Fruit fly (Drosophila melanogaster) whole organism, wandering third instar larva: ENCODE results near the gene Blos2.

ENCODE experiments used
- Abd-B ChIP-seq: fragments of >200 bp; optimal IDR thresholded peaks from 2 replicates; lab custom pipeline; 2017; ENCODE audit warnings: missing biosample characterization, missing genetic modification characterization
- CG32264 ChIP-seq: fragments of 200-800 bp; sonication (Bioruptor generic); optimal IDR thresholded peaks from 2 replicates; lab custom pipeline; 2016; ENCODE audit warnings: missing biosample characterization, missing genetic modification characterization
- CG9705 ChIP-seq: fragments of 200-800 bp; sonication (Bioruptor generic); optimal IDR thresholded peaks from 2 replicates; lab custom pipeline; 2018; ENCODE audit warnings: missing biosample characterization, mild to moderate bottlenecking, missing genetic modification characterization
- CrebA ChIP-seq: fragments of 200-800 bp; sonication (Bioruptor generic); optimal IDR thresholded peaks from 2 replicates; lab custom pipeline; 2016; ENCODE audit warnings: missing biosample characterization, mild to moderate bottlenecking, missing genetic modification characterization, borderline replicate concordance
- Dfd ChIP-seq: fragments of >200 bp; optimal IDR thresholded peaks from 2 replicates; lab custom pipeline; 2017; ENCODE audit warnings: missing biosample characterization, missing genetic modification characterization
- Dif ChIP-seq: fragments of 200-275, 200-300 bp; sonication (Bioruptor generic); optimal IDR thresholded peaks from 2 replicates; lab custom pipeline; 2018; ENCODE audit warnings: missing biosample characterization, missing genetic modification characterization; ENCODE audit not compliant: partially characterized antibody
- GATAd ChIP-seq: sonication (Bioruptor generic); optimal IDR thresholded peaks from 2 replicates; lab custom pipeline; 2016; ENCODE audit warnings: missing biosample characterization, missing genetic modification characterization
- Hnf4 ChIP-seq: fragments of 200-800 bp; sonication (Bioruptor generic); optimal IDR thresholded peaks from 2 replicates; lab custom pipeline; 2016; ENCODE audit warnings: missing biosample characterization, mild to moderate bottlenecking, missing genetic modification characterization
- Hr78 ChIP-seq: fragments of >200 bp; optimal IDR thresholded peaks from 2 replicates; lab custom pipeline; 2017; ENCODE audit warnings: missing biosample characterization, missing genetic modification characterization
- Hr83 ChIP-seq: fragments of 200-300 bp; sonication (Bioruptor generic); optimal IDR thresholded peaks from 2 replicates; lab custom pipeline; 2016; ENCODE audit warnings: missing biosample characterization, mild to moderate bottlenecking, missing genetic modification characterization, moderate library complexity; ENCODE audit not compliant: poor library complexity, severe bottlenecking
- Jra ChIP-seq: sonication (Bioruptor generic); optimal IDR thresholded peaks from 2 replicates; lab custom pipeline; 2016; ENCODE audit warnings: missing biosample characterization, missing genetic modification characterization
- Mio ChIP-seq: sonication (Bioruptor generic); optimal IDR thresholded peaks from 2 replicates; lab custom pipeline; 2016; ENCODE audit warnings: missing biosample characterization, missing genetic modification characterization
- Myc ChIP-seq: fragments of >200 bp; optimal IDR thresholded peaks from 2 replicates; lab custom pipeline; 2017
- N ChIP-seq: fragments of >200 bp; optimal IDR thresholded peaks from 2 replicates; lab custom pipeline; 2018; ENCODE audit warnings: missing biosample characterization, missing external identifiers, missing genetic modification characterization
- OdsH ChIP-seq: fragments of 200-800 bp; sonication (Bioruptor generic); optimal IDR thresholded peaks from 2 replicates; lab custom pipeline; 2016; ENCODE audit warnings: missing biosample characterization, mild to moderate bottlenecking, missing genetic modification characterization
- Rel ChIP-seq, 2 experiments: fragments of 200-800 bp; sonication (Bioruptor generic) in 1 of 2; optimal IDR thresholded peaks; 2 replicates in 1 of 2; 3 replicates in 1 of 2; lab custom pipeline; 2016 to 2019; ENCODE audit warnings: mild to moderate bottlenecking in 2 of 2, missing biosample characterization in 2 of 2, missing genetic modification characterization in 2 of 2, moderate library complexity in 1 of 2
- Sp1 ChIP-seq: fragments of 200-800 bp; sonication (Bioruptor generic); optimal IDR thresholded peaks from 3 replicates; lab custom pipeline; 2019; ENCODE audit warnings: missing biosample characterization, mild to moderate bottlenecking, missing genetic modification characterization, moderate library complexity
- Vsx2 ChIP-seq: fragments of 200-300, 225-300 bp; sonication (Bioruptor generic); optimal IDR thresholded peaks from 2 replicates; lab custom pipeline; 2018; ENCODE audit warnings: missing biosample characterization, missing genetic modification characterization; ENCODE audit not compliant: partially characterized antibody
- br ChIP-seq: fragments of 200-800 bp; sonication (Bioruptor generic); optimal IDR thresholded peaks from 2 replicates; lab custom pipeline; 2016; ENCODE audit warnings: missing biosample characterization, missing genetic modification characterization
- brk ChIP-seq: fragments of 200-800 bp; sonication (Bioruptor generic); optimal IDR thresholded peaks from 2 replicates; lab custom pipeline; 2016; ENCODE audit warnings: missing biosample characterization, mild to moderate bottlenecking, missing genetic modification characterization
- dl ChIP-seq, 2 experiments: fragments of 175-275, 200-275 bp in 1 of 2; fragments of 200-275 bp in 1 of 2; sonication (Bioruptor generic); optimal IDR thresholded peaks; lab custom pipeline; 2018; ENCODE audit warnings: mild to moderate bottlenecking in 2 of 2, missing biosample characterization in 2 of 2, missing genetic modification characterization in 2 of 2, moderate library complexity in 2 of 2; ENCODE audit not compliant: partially characterized antibody in 2 of 2, insufficient read depth in 1 of 2
- dsf ChIP-seq: sonication (Bioruptor generic); optimal IDR thresholded peaks from 2 replicates; lab custom pipeline; 2016; ENCODE audit warnings: missing biosample characterization, missing genetic modification characterization, borderline replicate concordance
- ey ChIP-seq: fragments of 200-800 bp; sonication (Bioruptor generic); optimal IDR thresholded peaks from 2 replicates; lab custom pipeline; 2016; ENCODE audit warnings: missing biosample characterization, missing genetic modification characterization
- foxo ChIP-seq, 2 experiments: fragments of 200-800 bp; sonication (Bioruptor generic); optimal IDR thresholded peaks; 2 replicates in 1 of 2; 3 replicates in 1 of 2; lab custom pipeline; 2016 to 2017; ENCODE audit warnings: missing biosample characterization in 2 of 2, missing genetic modification characterization in 2 of 2
- fru ChIP-seq: fragments of 200-800 bp; sonication (Bioruptor generic); optimal IDR thresholded peaks from 3 replicates; lab custom pipeline; 2016; ENCODE audit warnings: missing biosample characterization, mild to moderate bottlenecking, missing genetic modification characterization
- h ChIP-seq: fragments of 200-800 bp; sonication (Bioruptor generic); optimal IDR thresholded peaks from 3 replicates; lab custom pipeline; 2016; ENCODE audit warnings: missing biosample characterization, mild to moderate bottlenecking, missing genetic modification characterization
- jim ChIP-seq: fragments of 175-275, 200-325 bp; sonication (Bioruptor generic); optimal IDR thresholded peaks from 2 replicates; lab custom pipeline; 2016; ENCODE audit warnings: missing biosample characterization, mild to moderate bottlenecking, missing genetic modification characterization
- lola ChIP-seq: fragments of >200 bp; optimal IDR thresholded peaks from 2 replicates; lab custom pipeline; 2017; ENCODE audit warnings: missing biosample characterization, missing genetic modification characterization
- pan ChIP-seq: fragments of >200 bp; optimal IDR thresholded peaks from 2 replicates; lab custom pipeline; 2017
- psq ChIP-seq: fragments of 200-800 bp; sonication (Bioruptor generic); optimal IDR thresholded peaks from 3 replicates; lab custom pipeline; 2017; ENCODE audit warnings: missing biosample characterization, mild to moderate bottlenecking, missing genetic modification characterization, moderate library complexity
- rgr ChIP-seq: fragments of 200-800 bp; sonication (Bioruptor generic); optimal IDR thresholded peaks from 3 replicates; lab custom pipeline; 2016; ENCODE audit warnings: missing biosample characterization, mild to moderate bottlenecking, missing genetic modification characterization
- sage ChIP-seq: fragments of 200-800 bp; sonication (Bioruptor generic); optimal IDR thresholded peaks from 2 replicates; lab custom pipeline; 2016; ENCODE audit warnings: missing biosample characterization, mild to moderate bottlenecking, missing genetic modification characterization
- sv ChIP-seq: fragments of 200-800 bp; sonication (Bioruptor generic); optimal IDR thresholded peaks from 3 replicates; lab custom pipeline; 2016; ENCODE audit warnings: missing biosample characterization, missing genetic modification characterization
- usp ChIP-seq: fragments of >200 bp; optimal IDR thresholded peaks from 2 replicates; lab custom pipeline; 2017; ENCODE audit warnings: missing biosample characterization, missing genetic modification characterization
- woc ChIP-seq: sonication (Bioruptor generic); optimal IDR thresholded peaks from 2 replicates; lab custom pipeline; 2016; ENCODE audit warnings: missing biosample characterization, mild to moderate bottlenecking, missing genetic modification characterization

Blos2 gene

DNA sequence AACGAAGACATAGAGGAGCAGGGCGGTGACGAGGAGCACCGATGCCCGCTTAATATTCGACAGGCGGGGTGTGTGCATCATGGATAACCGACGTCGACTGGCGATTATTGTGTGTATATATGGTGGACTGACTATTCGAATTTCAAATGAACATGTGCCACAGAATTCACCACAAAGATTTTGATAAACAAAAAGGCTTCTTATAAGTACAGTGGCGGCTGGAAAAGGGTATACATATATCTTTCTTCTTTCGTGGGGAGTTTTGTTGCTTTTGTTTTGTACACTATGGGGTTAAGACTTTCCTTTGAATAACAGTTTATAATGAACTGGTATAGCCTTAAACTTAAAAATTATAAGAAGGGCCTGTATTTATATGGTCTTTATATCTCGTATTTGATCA is 8.4 kb downstream of the Blos2 start, which contains the start of gene CG6310:
CG6310 (minus strand) TSS at position 101 of the 400 bp plus-strand sequence.
- TF ChIP-seq h (no peak), usp (GFP tag; lab: Kevin White, UChicago) (no peak), foxo (GFP tag; optimal IDR thresholded peaks at IDR 0.05; lab: Kevin White, UChicago) (no peak), jim (GFP tag; lab: Kevin White, UChicago) (no peak), Vsx2 (GFP tag; lab: Kevin White, UChicago) (no peak), woc (GFP tag; lab: Kevin White, UChicago) (no peak), br (no peak), N (GFP tag; lab: Kevin White, UChicago) (no peak), Hr83 (no peak), psq (GFP tag; lab: Kevin White, UChicago) (no peak), GATAd (GFP tag; lab: Kevin White, UChicago) (no peak), Hnf4 (GFP tag; lab: Kevin White, UChicago) (no peak), dsf (GFP tag; lab: Kevin White, UChicago) (no peak), Mio (no peak), ey (GFP tag; lab: Kevin White, UChicago) (no peak)

DNA sequence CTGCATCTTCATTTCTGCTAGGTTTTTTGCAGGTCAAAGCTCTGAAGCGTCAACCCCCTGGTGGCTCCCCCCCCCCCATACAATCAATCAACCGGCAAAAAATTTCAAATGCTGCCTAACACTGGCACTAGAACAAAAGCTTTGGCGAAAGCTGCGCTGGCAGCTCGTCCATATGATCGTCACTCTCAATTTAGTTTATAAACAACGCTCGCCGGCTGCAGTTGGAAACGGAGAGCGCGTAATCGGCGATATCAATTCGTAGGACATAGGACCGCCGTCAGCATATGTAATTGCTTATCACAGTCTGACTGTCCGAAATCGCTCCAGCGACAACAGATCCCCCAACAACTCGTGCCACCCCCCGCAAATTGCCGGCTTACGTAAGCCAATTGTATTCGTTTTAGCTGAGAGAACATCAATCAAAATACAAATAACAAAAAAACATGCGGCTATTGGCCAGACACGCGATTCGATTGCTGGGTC is 9.0 kb downstream of the Blos2 start, which contains the start of gene Mocs1:
Mocs1 (plus strand) TSS at position 155 of the 483 bp plus-strand sequence.
- peak; percentile 14 for TF ChIP-seq OdsH (GFP tag; lab: Kevin White, UChicago)
- peak; percentile 31 for TF ChIP-seq Sp1 (GFP tag; lab: Kevin White, UChicago)
- TF ChIP-seq foxo (GFP tag; optimal IDR thresholded peaks at IDR 0.05; lab: Kevin White, UChicago): peak in 1 of 2 experiments; percentile 43
- peak; percentile 47 for TF ChIP-seq Dif (GFP tag; lab: Kevin White, UChicago)
- TF ChIP-seq Hnf4 (GFP tag; lab: Kevin White, UChicago): peak; percentile 49
- no peak for TF ChIP-seq dl (GFP tag; optimal IDR thresholded peaks at IDR 0.05; lab: Kevin White, UChicago; ENCODE audit: insufficient read depth in 1 of 2, partially characterized antibody in 2 of 2)
- no peak for TF ChIP-seq ey (GFP tag; lab: Kevin White, UChicago)
- TF ChIP-seq N (GFP tag; lab: Kevin White, UChicago): no peak
- no peak for TF ChIP-seq br
- TF ChIP-seq rgr (GFP tag; lab: Kevin White, UChicago): peak; percentile 56
- TF ChIP-seq Mio: no peak
- peak; percentile 11 for TF ChIP-seq jim (GFP tag; lab: Kevin White, UChicago)
- TF ChIP-seq Hr83: peak; percentile 77
- TF ChIP-seq CrebA: no peak
- TF ChIP-seq Rel (GFP tag; optimal IDR thresholded peaks at IDR 0.05; lab: Kevin White, UChicago): no peak
- TF ChIP-seq Rel (tag; optimal IDR thresholded peaks at IDR 0.05; lab: Kevin White, UChicago): peak; percentile 24
- TF ChIP-seq woc (GFP tag; lab: Kevin White, UChicago): no peak
- TF ChIP-seq, all 38 proteins: peak for 9

DNA sequence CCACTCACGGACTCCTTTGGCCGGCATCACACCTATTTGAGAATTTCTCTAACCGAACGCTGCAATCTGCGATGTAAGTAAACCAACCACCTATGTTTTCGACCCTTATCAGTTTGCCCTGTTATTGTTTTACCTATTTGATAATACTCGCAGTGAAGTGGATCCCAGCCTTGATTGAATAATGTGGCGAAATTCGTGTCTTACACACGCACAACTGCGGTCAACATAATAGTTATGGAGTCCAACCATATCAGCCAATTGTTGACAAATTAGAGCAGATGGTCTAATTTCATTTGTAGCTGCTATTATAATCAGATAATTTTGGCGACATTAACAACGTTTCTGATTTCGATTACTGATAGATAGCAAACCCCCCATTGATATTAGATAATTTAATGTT is 9.7 kb downstream of the Blos2 start:
- no peak for TF ChIP-seq Hr83
- TF ChIP-seq dl (GFP tag; optimal IDR thresholded peaks at IDR 0.05; lab: Kevin White, UChicago; ENCODE audit: insufficient read depth in 1 of 2, partially characterized antibody in 2 of 2): no peak
- TF ChIP-seq ey (GFP tag; lab: Kevin White, UChicago): no peak
- TF ChIP-seq jim (GFP tag; lab: Kevin White, UChicago): no peak
- TF ChIP-seq Jra: no peak
- TF ChIP-seq Dfd (GFP tag; lab: Kevin White, UChicago): no peak
- no peak for TF ChIP-seq brk (GFP tag; lab: Kevin White, UChicago)
- TF ChIP-seq dsf (GFP tag; lab: Kevin White, UChicago): no peak

DNA sequence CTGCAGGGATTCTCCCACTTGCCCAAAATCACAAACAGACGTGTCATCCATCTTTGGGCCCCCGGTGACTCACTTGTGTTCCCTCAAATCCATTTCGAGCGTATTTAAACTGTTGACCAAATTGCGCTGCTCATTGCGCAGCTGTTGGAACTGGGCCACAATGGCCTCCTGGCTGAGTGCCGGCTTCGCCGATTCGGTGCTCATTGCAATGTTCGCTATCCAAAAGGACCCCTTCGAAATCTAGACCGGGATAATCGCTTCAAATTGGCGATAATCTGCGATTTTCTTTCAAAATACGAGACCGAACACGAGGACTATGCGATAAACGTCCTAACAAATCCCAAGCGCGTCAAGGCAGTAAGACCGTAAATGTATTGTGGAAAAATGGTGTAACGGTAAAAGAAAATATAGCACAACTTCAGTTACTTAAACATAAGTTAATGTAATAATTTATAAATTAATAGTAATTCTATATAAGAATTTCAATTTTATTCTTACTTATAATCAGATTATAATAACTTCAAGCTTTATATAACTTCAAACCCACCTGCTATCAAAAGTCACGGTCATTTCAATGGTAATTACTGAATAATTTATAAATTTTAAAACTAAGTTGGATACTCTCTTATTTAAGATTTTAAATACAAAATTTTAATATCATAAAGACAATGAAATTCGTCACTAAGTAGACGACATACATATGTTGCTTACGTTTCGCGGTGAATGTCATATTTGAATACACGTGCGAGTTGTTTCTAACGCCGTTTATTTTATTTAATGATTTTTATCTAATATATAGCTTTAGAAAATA is 12.9 kb downstream of the Blos2 start, which contains the start of the genes Pfdn2 and Noc1:
Pfdn2 (minus strand) TSS at position 346 of the 811 bp plus-strand sequence.
Noc1 (plus strand) TSS at position 727 of the 811 bp plus-strand sequence.
- TF ChIP-seq sv (GFP tag; lab: Kevin White, UChicago) (peak; percentile 24), Rel (GFP tag; optimal IDR thresholded peaks at IDR 0.05; lab: Kevin White, UChicago) (no peak), Rel (tag; optimal IDR thresholded peaks at IDR 0.05; lab: Kevin White, UChicago) (no peak), rgr (GFP tag; lab: Kevin White, UChicago) (no peak), CrebA (no peak), foxo (GFP tag; optimal IDR thresholded peaks at IDR 0.05; lab: Kevin White, UChicago) (no peak), lola (GFP tag; lab: Kevin White, UChicago) (no peak), woc (GFP tag; lab: Kevin White, UChicago) (no peak), ey (GFP tag; lab: Kevin White, UChicago) (no peak), pan (no peak), fru (GFP tag; lab: Kevin White, UChicago) (no peak), GATAd (GFP tag; lab: Kevin White, UChicago) (no peak), br (no peak), Abd-B (GFP tag; lab: Kevin White, UChicago) (no peak), Mio (no peak), jim (GFP tag; lab: Kevin White, UChicago) (no peak), brk (GFP tag; lab: Kevin White, UChicago) (no peak), Myc (lab: Kevin White, UChicago) (peak; percentile 55), Hr83 (no peak), Hr78 (no peak), h (no peak), CG32264 (GFP tag; lab: Kevin White, UChicago) (no peak), OdsH (GFP tag; lab: Kevin White, UChicago) (no peak), dl (GFP tag; optimal IDR thresholded peaks at IDR 0.05; lab: Kevin White, UChicago; ENCODE audit: insufficient read depth in 1 of 2, partially characterized antibody in 2 of 2) (no peak), N (GFP tag; lab: Kevin White, UChicago) (no peak), sage (no peak), dsf (GFP tag; lab: Kevin White, UChicago) (peak; percentile 51), Vsx2 (GFP tag; lab: Kevin White, UChicago) (no peak), Dfd (GFP tag; lab: Kevin White, UChicago) (no peak), Sp1 (GFP tag; lab: Kevin White, UChicago) (no peak), Jra (no peak), psq (GFP tag; lab: Kevin White, UChicago) (peak; percentile 54), CG9705 (GFP tag; lab: Kevin White, UChicago) (no peak)
